Worm (Caenorhabditis elegans) whole organism, L4/young adult: ENCODE data around the gene znf-706.

ENCODE experiments used
- W03F9.2 ChIP-seq: fragments of 150-350 bp; optimal IDR thresholded peaks from 2 replicates; lab custom pipeline; 2014; ENCODE audit warnings: missing biosample characterization, missing genetic modification characterization
- dao-5 ChIP-seq: sonication (generic microtip); optimal IDR thresholded peaks from 2 replicates; lab custom pipeline; 2016; ENCODE audit warnings: missing genotype, missing genetic modification characterization, moderate library complexity, missing compliant biosample characterization
- him-1 ChIP-seq: sonication (generic microtip); optimal IDR thresholded peaks from 2 replicates; lab custom pipeline; 2016; ENCODE audit warnings: missing genotype, missing genetic modification reagents, missing genetic modification characterization, missing compliant biosample characterization

znf-706 gene

ce11 chrIV:9074244-9074723 is 21.7 kb downstream of the znf-706 start, which contains the start of gene mppb-1:
TSS of gene mppb-1 (plus strand) at chrIV:9074673.
- TF ChIP-seq him-1 (tag; lab: Kevin White, UChicago), result peak; percentile 66
- TF ChIP-seq W03F9.2 (tag; lab: Kevin White, UChicago), result peak; percentile 72
- no peak for TF ChIP-seq dao-5

ce11 chrIV:9070188-9070587 is 25.8 kb downstream of the znf-706 start:
- no peak for TF ChIP-seq him-1 (tag; lab: Kevin White, UChicago)
- no peak for TF ChIP-seq W03F9.2 (tag; lab: Kevin White, UChicago)
- no peak for TF ChIP-seq dao-5

ce11 chrIV:9069703-9070102 is 26.3 kb downstream of the znf-706 start, which contains the start of gene nhr-11:
TSS of gene nhr-11 (plus strand) at chrIV:9070003.
- TF ChIP-seq him-1 (tag; lab: Kevin White, UChicago), result no peak

ce11 chrIV:9063518-9063917 is 32.5 kb downstream of the znf-706 start:
- TF ChIP-seq him-1 (tag; lab: Kevin White, UChicago), result no peak
- TF ChIP-seq dao-5, result no peak
- TF ChIP-seq W03F9.2 (tag; lab: Kevin White, UChicago), result no peak

ce11 chrIV:9053403-9053802 is 42.6 kb downstream of the znf-706 start:
- TF ChIP-seq dao-5 (no peak), W03F9.2 (tag; lab: Kevin White, UChicago) (no peak), him-1 (tag; lab: Kevin White, UChicago) (no peak)

- no peak for TF ChIP-seq dao-5
- TF ChIP-seq W03F9.2 (tag; lab: Kevin White, UChicago), result no peak
- TF ChIP-seq him-1 (tag; lab: Kevin White, UChicago), result no peak
These were observed 44.4 kb downstream of the znf-706 start for ce11 chrIV:9051510-9052175.

ce11 chrIV:9051036-9051435 is 45.0 kb downstream of the znf-706 start:
- TF ChIP-seq him-1 (tag; lab: Kevin White, UChicago) (no peak), W03F9.2 (tag; lab: Kevin White, UChicago) (no peak), dao-5 (no peak)
